Fruit fly (Drosophila melanogaster): Measurements from ENCODE around the gene Vml.

Vml gene

DNA sequence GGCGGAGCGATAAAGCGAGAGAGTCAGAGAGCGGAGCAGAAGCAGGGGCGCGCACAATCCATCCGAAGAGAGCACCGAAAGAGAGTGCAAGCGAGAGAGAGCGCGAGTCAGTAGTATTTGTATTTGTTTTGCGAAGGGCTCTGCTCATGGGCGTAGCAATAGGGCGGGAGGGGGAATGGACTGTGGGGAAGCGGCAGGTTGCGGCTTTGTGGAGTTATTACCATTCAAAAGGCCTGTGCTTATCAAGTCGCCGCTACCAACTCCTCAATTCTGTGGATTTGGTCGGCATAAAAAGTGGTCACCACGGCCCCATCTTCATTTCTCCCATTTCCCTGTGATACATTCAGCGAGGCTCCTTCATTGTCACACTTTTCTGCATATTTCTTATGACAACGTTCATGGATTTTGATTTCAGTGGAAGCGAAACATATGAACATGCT, 25.5 kb downstream of the Vml start:
- TF ChIP-seq CG15514 (GFP tag; optimal IDR thresholded peaks at IDR 0.05) (peak; percentile 63), emc (GFP tag; optimal IDR thresholded peaks at IDR 0.05) (no peak), CG16813 (GFP tag; IDR thresholded peaks at IDR 0.05; ENCODE audit: partially characterized antibody) (no peak), Ada2b (GFP tag; IDR thresholded peaks at IDR 0.05) (peak; percentile 49; the same call in 1 of the 2 replicates), CG10147 (GFP tag; optimal IDR thresholded peaks at IDR 0.05) (peak; percentile 54), zf30C (GFP tag; optimal IDR thresholded peaks at IDR 0.05) (peak; percentile 31), pum (GFP tag; optimal IDR thresholded peaks at IDR 0.05) (no peak), HLH3B (GFP tag; IDR thresholded peaks at IDR 0.05) (no peak), CG13296 (GFP tag; optimal IDR thresholded peaks at IDR 0.05) (peak; percentile 15), sens-2 (GFP tag; IDR thresholded peaks at IDR 0.05) (peak; percentile 19; the same call in 1 of the 2 replicates), Gug (GFP tag; IDR thresholded peaks at IDR 0.05) (peak; percentile 66; the same call in 3 of the 4 replicates), CG11085 (GFP tag; IDR thresholded peaks at IDR 0.05) (peak; percentile 18; the same call in 1 of the 2 replicates), exex (tag; optimal IDR thresholded peaks at IDR 0.05) (no peak), chinmo (GFP tag; IDR thresholded peaks at IDR 0.05; ENCODE audit: partially characterized antibody) (no peak; the same call in 3 of the 4 replicates), peb (GFP tag; IDR thresholded peaks at IDR 0.05) (no peak), CG6272 (GFP tag; IDR thresholded peaks at IDR 0.05) (peak; percentile 34), ken (GFP tag; IDR thresholded peaks at IDR 0.05) (no peak), CG3163 (GFP tag; optimal IDR thresholded peaks at IDR 0.05) (peak; percentile 83), shn (GFP tag; optimal IDR thresholded peaks at IDR 0.05) (no peak), knrl (GFP tag; IDR thresholded peaks at IDR 0.05; ENCODE audit: partially characterized antibody) (no peak), nom (GFP tag; optimal IDR thresholded peaks at IDR 0.05) (peak; percentile 40), stc (GFP tag; IDR thresholded peaks at IDR 0.05) (0 out of 2 replicates have a peak, but pooled peaks have one; percentile 39), CG10274 (GFP tag; optimal IDR thresholded peaks at IDR 0.05) (peak; percentile 5), ttk (GFP tag; IDR thresholded peaks at IDR 0.05) (0 out of 2 replicates have a peak, but pooled peaks have one; percentile 7), CG11723 (GFP tag; optimal IDR thresholded peaks at IDR 0.05) (no peak), CG7357 (GFP tag; IDR thresholded peaks at IDR 0.05) (peak; percentile 51; the same call in 2 of the 3 replicates), Meics (GFP tag; optimal IDR thresholded peaks at IDR 0.05) (peak; percentile 63), HLH4C (GFP tag; IDR thresholded peaks at IDR 0.05; ENCODE audit: partially characterized antibody) (no peak), Trl (optimal IDR thresholded peaks at IDR 0.05) (peak; percentile 95 to 99), Trl (GFP tag; optimal IDR thresholded peaks at IDR 0.05) (no peak), CG12219 (GFP tag; optimal IDR thresholded peaks at IDR 0.05) (peak; percentile 16), Xbp1 (GFP tag; optimal IDR thresholded peaks at IDR 0.05) (peak; percentile 5), so (GFP tag; IDR thresholded peaks at IDR 0.05) (no peak), CG3995 (GFP tag; optimal IDR thresholded peaks at IDR 0.05) (peak; percentile 37), CG18476 (GFP tag; optimal IDR thresholded peaks at IDR 0.05) (no peak), CG9727 (GFP tag; optimal IDR thresholded peaks at IDR 0.05) (peak; percentile 20), vvl (GFP tag; IDR thresholded peaks at IDR 0.05) (peak; percentile 42), CG2120 (GFP tag; optimal IDR thresholded peaks at IDR 0.05) (peak; percentile 40), CG12155 (GFP tag; optimal IDR thresholded peaks at IDR 0.05) (peak; percentile 46), Dfd (GFP tag; optimal IDR thresholded peaks at IDR 0.05) (no peak), fd102C (GFP tag; optimal IDR thresholded peaks at IDR 0.05) (no peak), Dek (tag; optimal IDR thresholded peaks at IDR 0.05) (peak; percentile 18), Six4 (GFP tag; optimal IDR thresholded peaks at IDR 0.05) (peak; percentile 18), HmgD (GFP tag; optimal IDR thresholded peaks at IDR 0.05) (no peak), CG13287 (GFP tag; IDR thresholded peaks at IDR 0.05; ENCODE audit: partially characterized antibody) (no peak), CG14014 (GFP tag; IDR thresholded peaks at IDR 0.05) (no peak; the same call in 1 of the 2 replicates), kay (GFP tag; optimal IDR thresholded peaks at IDR 0.05) (no peak), CG3847 (GFP tag; IDR thresholded peaks at IDR 0.05) (peak; percentile 29; the same call in 1 of the 2 replicates), CG6854 (GFP tag; optimal IDR thresholded peaks at IDR 0.05) (no peak), Nf-YB (GFP tag; optimal IDR thresholded peaks at IDR 0.05) (no peak), BtbVII (GFP tag; optimal IDR thresholded peaks at IDR 0.05) (no peak)

Data from whole organism, embryonic.